Fruit fly (Drosophila melanogaster) whole organism, embryonic: ENCODE data around the gene Swip-1.

ENCODE experiments used
- Antp ChIP-seq: fragments of 200-800 bp; sonication (Bioruptor generic); optimal IDR thresholded peaks from 3 replicates; lab custom pipeline; 2016; ENCODE audit warnings: missing biosample characterization, missing genetic modification characterization
- CG10147 ChIP-seq: fragments of 200-800 bp; sonication (Bioruptor generic); optimal IDR thresholded peaks from 2 replicates; lab custom pipeline; 2019; ENCODE audit warnings: missing biosample characterization, mild to moderate bottlenecking, missing genetic modification characterization, moderate library complexity
- CG10431 ChIP-seq: fragments of 200-800 bp; sonication (Bioruptor generic); optimal IDR thresholded peaks from 3 replicates; lab custom pipeline; 2018; ENCODE audit warnings: missing biosample characterization, mild to moderate bottlenecking, missing genetic modification characterization
- CG10543 ChIP-seq: fragments of 200-800 bp; sonication (Bioruptor generic); optimal IDR thresholded peaks from 3 replicates; lab custom pipeline; 2017; ENCODE audit warnings: missing biosample characterization, mild to moderate bottlenecking, missing genetic modification characterization, moderate library complexity
- CG11456 ChIP-seq: fragments of 200-800 bp; sonication (Bioruptor generic); IDR thresholded peaks from 3 replicates; pipeline ENCODE4 v1.3.6; 2022; ENCODE audit warnings: missing biosample characterization, missing genetic modification characterization
- CG13287 ChIP-seq: fragments of 200-800 bp; sonication (Bioruptor generic); IDR thresholded peaks from 2 replicates; pipeline ENCODE4 v1.3.6; 2022; ENCODE audit warnings: missing biosample characterization, missing genetic modification characterization; ENCODE audit not compliant: partially characterized antibody
- CG13624 ChIP-seq: fragments of 200-800 bp; sonication (Bioruptor generic); optimal IDR thresholded peaks from 2 replicates; lab custom pipeline; 2016; ENCODE audit warnings: missing biosample characterization, missing genetic modification characterization
- CG14710 ChIP-seq: fragments of 200-800 bp; sonication (Bioruptor generic); optimal IDR thresholded peaks from 3 replicates; lab custom pipeline; 2019; ENCODE audit warnings: missing biosample characterization, mild to moderate bottlenecking, missing genetic modification characterization, moderate library complexity
- CG15269 ChIP-seq: fragments of 200-800 bp; sonication (Bioruptor generic); optimal IDR thresholded peaks from 2 replicates; lab custom pipeline; 2018; ENCODE audit warnings: missing biosample characterization, mild to moderate bottlenecking, missing genetic modification characterization, moderate library complexity
- CG17361 ChIP-seq: fragments of 200-800 bp; sonication (Bioruptor generic); IDR thresholded peaks from 3 replicates; pipeline ENCODE4 v1.3.6; 2022; ENCODE audit warnings: missing biosample characterization, missing genetic modification characterization
- CG17912 ChIP-seq: fragments of 200-800 bp; sonication (Bioruptor generic); optimal IDR thresholded peaks from 2 replicates; lab custom pipeline; 2018; ENCODE audit warnings: missing biosample characterization, mild to moderate bottlenecking, missing genetic modification characterization
- CG30020 ChIP-seq: fragments of 200-800 bp; optimal IDR thresholded peaks from 2 replicates; lab custom pipeline; 2019; ENCODE audit warnings: missing biosample characterization, mild to moderate bottlenecking, missing genetic modification characterization, moderate library complexity
- CG3281 ChIP-seq: fragments of 200-800 bp; sonication (Bioruptor generic); optimal IDR thresholded peaks from 3 replicates; lab custom pipeline; 2017; ENCODE audit warnings: missing biosample characterization, mild to moderate bottlenecking, missing genetic modification characterization
- CG3726 ChIP-seq: fragments of 200-800 bp; sonication (Bioruptor generic); IDR thresholded peaks from 3 replicates; pipeline ENCODE4, ENCODE4 v1.3.6; 2022; ENCODE audit warnings: missing biosample characterization, missing genetic modification characterization
- CG3847 ChIP-seq: fragments of 200-800 bp; sonication (Bioruptor generic); IDR thresholded peaks from 2 replicates; pipeline ENCODE4 v1.3.6; 2022; ENCODE audit warnings: missing biosample characterization, missing genetic modification characterization
- CG3995 ChIP-seq: fragments of 200-800 bp; sonication (Bioruptor generic); optimal IDR thresholded peaks from 3 replicates; lab custom pipeline; 2016; ENCODE audit warnings: missing biosample characterization, missing genetic modification characterization
- CG6175 ChIP-seq: fragments of 200-800 bp; sonication (Bioruptor generic); IDR thresholded peaks from 3 replicates; pipeline ENCODE4 v1.3.6; 2022; ENCODE audit warnings: missing biosample characterization, missing genetic modification characterization
- CG6765 ChIP-seq: fragments of 200-800 bp; sonication (Bioruptor generic); optimal IDR thresholded peaks from 3 replicates; lab custom pipeline; 2017; ENCODE audit warnings: missing biosample characterization, mild to moderate bottlenecking, missing genetic modification characterization
- CG7372 ChIP-seq: fragments of 200-800 bp; sonication (Bioruptor generic); IDR thresholded peaks from 2 replicates; pipeline ENCODE4 v1.3.6; 2022; ENCODE audit warnings: missing biosample characterization, missing genetic modification characterization
- CG8478 ChIP-seq: fragments of >200 bp; optimal IDR thresholded peaks from 2 replicates; lab custom pipeline; 2018
- CG9727 ChIP-seq: fragments of 200-800 bp; sonication (Bioruptor generic); optimal IDR thresholded peaks from 3 replicates; lab custom pipeline; 2017; ENCODE audit warnings: missing biosample characterization, mild to moderate bottlenecking, missing genetic modification characterization
- D ChIP-seq, 2 experiments: fragments of 200-800 bp in 1 of 2; fragments of >200 bp in 1 of 2; sonication (Bioruptor generic) in 1 of 2; optimal IDR thresholded peaks; 2 replicates in 1 of 2; 3 replicates in 1 of 2; lab custom pipeline; 2017; ENCODE audit warnings: mild to moderate bottlenecking in 1 of 2, missing biosample characterization in 1 of 2, missing genetic modification characterization in 1 of 2, missing genetic modification reagents in 1 of 2
- D19A ChIP-seq: fragments of 200-800 bp; optimal IDR thresholded peaks from 3 replicates; lab custom pipeline; 2019; ENCODE audit warnings: missing biosample characterization, mild to moderate bottlenecking, missing genetic modification characterization, moderate library complexity
- D19B ChIP-seq: fragments of 200-800 bp; sonication (Bioruptor generic); optimal IDR thresholded peaks from 2 replicates; lab custom pipeline; 2017; ENCODE audit warnings: missing biosample characterization, mild to moderate bottlenecking, missing genetic modification characterization
- Dbx ChIP-seq: fragments of 200-800 bp; sonication (Bioruptor generic); IDR thresholded peaks from 3 replicates; pipeline ENCODE4 v1.3.6; 2022; ENCODE audit warnings: missing biosample characterization, missing genetic modification characterization
- Dip3 ChIP-seq: fragments of 200-800 bp; sonication (Bioruptor generic); optimal IDR thresholded peaks from 3 replicates; lab custom pipeline; 2016; ENCODE audit warnings: missing biosample characterization, missing genetic modification characterization
- Fer3 ChIP-seq: fragments of 200-800 bp; sonication (Bioruptor generic); optimal IDR thresholded peaks from 2 replicates; lab custom pipeline; 2018; ENCODE audit warnings: missing biosample characterization, mild to moderate bottlenecking, missing genetic modification characterization, moderate library complexity
- HHEX ChIP-seq: fragments of 200-800 bp; sonication (Bioruptor generic); optimal IDR thresholded peaks from 3 replicates; lab custom pipeline; 2017; ENCODE audit warnings: missing biosample characterization, mild to moderate bottlenecking, missing genetic modification characterization, missing genetic modification reagents
- Hey ChIP-seq: fragments of 200-800 bp; sonication (Bioruptor generic); optimal IDR thresholded peaks from 3 replicates; lab custom pipeline; 2018; ENCODE audit warnings: missing biosample characterization, mild to moderate bottlenecking, missing genetic modification characterization
- Hr3 ChIP-seq: fragments of 200-800 bp; sonication (Bioruptor generic); optimal IDR thresholded peaks from 3 replicates; lab custom pipeline; 2016; ENCODE audit warnings: missing biosample characterization, missing genetic modification characterization
- Nf-YB ChIP-seq: fragments of 200-800 bp; sonication (Bioruptor generic); optimal IDR thresholded peaks from 3 replicates; lab custom pipeline; 2019; ENCODE audit warnings: missing biosample characterization, mild to moderate bottlenecking, missing genetic modification characterization, moderate library complexity
- Pdp1 ChIP-seq, 2 experiments: fragments of 200-800 bp; sonication (Bioruptor generic); optimal IDR thresholded peaks; 3 replicates each; lab custom pipeline; 2016; ENCODE audit warnings: missing biosample characterization in 2 of 2, missing genetic modification characterization in 2 of 2, mild to moderate bottlenecking in 1 of 2, moderate library complexity in 1 of 2
- Spps ChIP-seq: fragments of 200-800 bp; sonication (Bioruptor generic); optimal IDR thresholded peaks from 2 replicates; lab custom pipeline; 2018; ENCODE audit warnings: missing biosample characterization, mild to moderate bottlenecking, missing genetic modification characterization
- Stat92E ChIP-seq, 3 experiments: fragments of >200 bp in 2 of 3; fragments of 200-800 bp in 1 of 3; sonication (Bioruptor generic) in 1 of 3; optimal IDR thresholded peaks; 2 replicates each; lab custom pipeline; 2017 to 2019; ENCODE audit warnings: missing biosample characterization in 3 of 3, missing genetic modification characterization in 3 of 3, mild to moderate bottlenecking in 1 of 3, moderate library complexity in 1 of 3
- Xrp1 ChIP-seq: fragments of 200-800 bp; sonication (Bioruptor generic); IDR thresholded peaks from 2 replicates; pipeline ENCODE4 v1.3.6; 2022; ENCODE audit warnings: missing biosample characterization, missing genetic modification characterization
- bab2 ChIP-seq: fragments of 200-800 bp; sonication (Bioruptor generic); optimal IDR thresholded peaks from 2 replicates; lab custom pipeline; 2016; ENCODE audit warnings: missing biosample characterization, missing genetic modification characterization
- bcd ChIP-seq: fragments of 200-800 bp; sonication (Bioruptor generic); optimal IDR thresholded peaks from 2 replicates; lab custom pipeline; 2017; ENCODE audit warnings: missing biosample characterization, mild to moderate bottlenecking, missing genetic modification characterization
- bigmax ChIP-seq: fragments of 200-800 bp; sonication (Bioruptor generic); optimal IDR thresholded peaks from 2 replicates; lab custom pipeline; 2018; ENCODE audit warnings: missing biosample characterization, mild to moderate bottlenecking, missing genetic modification characterization
- chm ChIP-seq: fragments of 200-800 bp; sonication (Bioruptor generic); IDR thresholded peaks from 2 replicates; pipeline ENCODE4 v1.3.6; 2022; ENCODE audit warnings: missing biosample characterization, missing genetic modification characterization
- danr ChIP-seq: fragments of 200-800 bp; sonication (Bioruptor generic); IDR thresholded peaks from 2 replicates; pipeline ENCODE4 v1.3.6; 2022; ENCODE audit warnings: missing biosample characterization, missing genetic modification characterization
- dmrt99B ChIP-seq: fragments of 200-800 bp; sonication (Bioruptor generic); optimal IDR thresholded peaks from 2 replicates; lab custom pipeline; 2018; ENCODE audit warnings: missing biosample characterization, mild to moderate bottlenecking, missing genetic modification characterization, moderate library complexity
- esg ChIP-seq: fragments of 200-800 bp; sonication (Bioruptor generic); conservative IDR thresholded peaks from 2 replicates; pipeline ENCODE4 v1.3.6; 2022; ENCODE audit warnings: missing biosample characterization, missing genetic modification characterization
- exex ChIP-seq: fragments of 200-800 bp; sonication (Bioruptor generic); optimal IDR thresholded peaks from 4 replicates; lab custom pipeline; 2018; ENCODE audit warnings: missing biosample characterization, mild to moderate bottlenecking, missing genetic modification characterization, moderate library complexity
- peb ChIP-seq: fragments of 200-800 bp; sonication (Bioruptor generic); IDR thresholded peaks from 2 replicates; pipeline ENCODE4 v1.3.6; 2022; ENCODE audit warnings: missing biosample characterization, missing genetic modification characterization
- prd ChIP-seq, 3 experiments: fragments of >200 bp in 2 of 3; fragments of 200-800 bp in 1 of 3; sonication (Bioruptor generic) in 1 of 3; optimal IDR thresholded peaks in 2 of 3; IDR thresholded peaks in 1 of 3; 2 replicates in 2 of 3; 3 replicates in 1 of 3; pipeline versions ENCODE4 v1.3.6 to Lab custom; 2017 to 2022; ENCODE audit warnings: missing biosample characterization in 1 of 3, missing genetic modification characterization in 1 of 3
- scrt ChIP-seq: fragments of 200-800 bp; sonication (Bioruptor generic); optimal IDR thresholded peaks from 2 replicates; lab custom pipeline; 2018; ENCODE audit warnings: missing biosample characterization, mild to moderate bottlenecking, missing genetic modification characterization, moderate library complexity
- slbo ChIP-seq: fragments of 200-800 bp; sonication (Bioruptor generic); IDR thresholded peaks from 2 replicates; pipeline ENCODE4 v1.3.6; 2022; ENCODE audit warnings: missing biosample characterization, missing genetic modification characterization
- usp ChIP-seq: fragments of >200 bp; optimal IDR thresholded peaks from 2 replicates; lab custom pipeline; 2017; ENCODE audit warnings: missing biosample characterization, missing genetic modification characterization
- vfl ChIP-seq: fragments of 200-800 bp; sonication (Bioruptor generic); optimal IDR thresholded peaks from 2 replicates; lab custom pipeline; 2016; ENCODE audit warnings: missing biosample characterization, missing genetic modification characterization
- vnd ChIP-seq: fragments of 200-800 bp; sonication (Bioruptor generic); IDR thresholded peaks from 3 replicates; pipeline ENCODE4 v1.3.6; 2022; ENCODE audit warnings: missing biosample characterization, missing genetic modification characterization; ENCODE audit not compliant: partially characterized antibody

The Swip-1 gene

dm6 chr2L:18966844-18967243, 20.2 kb downstream of the Swip-1 start (continued):
- TF ChIP-seq bab2 (no peak), CG13287 (GFP tag; lab: Robert Waterston, UW) (no peak), prd (optimal IDR thresholded peaks at IDR 0.05; lab: Kevin White, UChicago) (no peak), prd (GFP tag; IDR thresholded peaks at IDR 0.05; lab: Robert Waterston, UW) (peak; percentile 48; the same call in 2 of the 3 replicates), CG30020 (tag; lab: Kevin White, UChicago) (no peak), chm (GFP tag; lab: Robert Waterston, UW) (no peak), Dbx (GFP tag; lab: Robert Waterston, UW) (peak; percentile 62; the same call in 1 of the 3 replicates), Spps (tag; lab: Kevin White, UChicago) (no peak), Nf-YB (no peak), CG6765 (GFP tag; lab: Kevin White, UChicago) (peak; percentile 61), D (optimal IDR thresholded peaks at IDR 0.05; lab: Kevin White, UChicago) (no peak), D (GFP tag; optimal IDR thresholded peaks at IDR 0.05; lab: Kevin White, UChicago) (no peak), CG3726 (GFP tag; lab: Robert Waterston, UW) (no peak), Xrp1 (GFP tag; lab: Robert Waterston, UW) (peak; percentile 42; the same call in 1 of the 2 replicates), CG17361 (GFP tag; lab: Robert Waterston, UW) (no peak), esg (GFP tag; lab: Robert Waterston, UW) (peak; percentile 40; the same call in 1 of the 2 replicates), CG11456 (GFP tag; lab: Robert Waterston, UW) (0 out of 3 replicates have a peak, but pooled peaks have one; percentile 12), CG3995 (GFP tag; lab: Kevin White, UChicago) (no peak), Antp (GFP tag; lab: Kevin White, UChicago) (no peak), CG15269 (peak; percentile 65), CG6175 (GFP tag; lab: Robert Waterston, UW) (no peak), Stat92E (GFP tag; optimal IDR thresholded peaks at IDR 0.05; lab: Kevin White, UChicago) (no peak), Fer3 (tag; lab: Kevin White, UChicago) (peak; percentile 67), bcd (GFP tag; lab: Kevin White, UChicago) (peak; percentile 29), peb (GFP tag; lab: Robert Waterston, UW) (no peak), scrt (GFP tag; lab: Kevin White, UChicago) (peak; percentile 13), CG17912 (GFP tag; lab: Kevin White, UChicago) (no peak), Hr3 (no peak), D19B (GFP tag; lab: Kevin White, UChicago) (peak; percentile 82), CG10543 (GFP tag; lab: Kevin White, UChicago) (peak; percentile 40), CG9727 (GFP tag; lab: Kevin White, UChicago) (no peak), Hey (tag; lab: Kevin White, UChicago) (no peak), CG3847 (GFP tag; lab: Robert Waterston, UW) (peak; percentile 60), CG10147 (GFP tag; lab: Kevin White, UChicago) (no peak), usp (no peak), HHEX (GFP tag; lab: Kevin White, UChicago) (peak; percentile 57), vnd (no peak), CG13624 (GFP tag; lab: Kevin White, UChicago) (no peak), exex (tag; lab: Kevin White, UChicago) (peak; percentile 23), Pdp1 (GFP tag; optimal IDR thresholded peaks at IDR 0.05; lab: Kevin White, UChicago) (no peak), CG10431 (GFP tag; lab: Kevin White, UChicago) (no peak), bigmax (no peak), slbo (GFP tag; lab: Robert Waterston, UW) (peak; percentile 78), CG3281 (peak; percentile 71), dmrt99B (peak; percentile 48), CG7372 (GFP tag; lab: Robert Waterston, UW) (peak; percentile 55), CG8478 (lab: Kevin White, UChicago) (no peak), danr (GFP tag; lab: Robert Waterston, UW) (peak; percentile 40; the same call in 1 of the 2 replicates), vfl (GFP tag; lab: Kevin White, UChicago) (no peak), CG14710 (tag; lab: Kevin White, UChicago) (no peak), D19A (tag; lab: Kevin White, UChicago) (peak; percentile 30), Dip3 (no peak)
